Worm (Caenorhabditis elegans): ENCODE results near the gene F14H8.4.

DNA sequence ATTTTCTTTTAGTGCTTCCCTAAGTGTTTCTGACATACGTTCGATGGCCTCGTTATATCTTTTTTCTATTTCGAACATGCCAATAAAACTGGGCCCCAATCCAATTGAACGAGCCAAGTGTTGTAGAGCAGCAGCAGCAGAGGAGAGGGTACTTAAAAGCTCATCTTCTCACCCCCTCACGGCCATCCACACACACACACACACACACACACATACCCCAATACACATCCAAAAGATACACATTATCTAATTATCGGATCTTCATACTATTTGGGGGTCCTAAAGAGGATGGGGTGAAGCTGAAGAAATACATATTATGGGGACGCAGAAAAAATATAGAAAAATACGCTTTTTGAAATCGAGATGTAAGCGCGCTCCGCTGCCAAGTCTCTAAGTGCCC, 49.1 kb downstream of the F14H8.4 start:
- TF ChIP-seq fos-1 (tag; optimal IDR thresholded peaks at IDR 0.05) (no peak), nhr-77 (tag; optimal IDR thresholded peaks at IDR 0.05) (no peak), unc-39 (tag; optimal IDR thresholded peaks at IDR 0.05) (no peak), snpc-4 (tag; optimal IDR thresholded peaks at IDR 0.05) (no peak), nhr-25 (tag; optimal IDR thresholded peaks at IDR 0.05; ENCODE audit: borderline replicate concordance, insufficient read depth) (no peak), arid-1 (GFP tag; conservative IDR thresholded peaks at IDR 0.05) (no peak), F44E2.7 (GFP tag; IDR thresholded peaks at IDR 0.05) (no peak), lin-15B (tag; optimal IDR thresholded peaks at IDR 0.05) (no peak), snpc-1.2 (GFP tag; IDR thresholded peaks at IDR 0.05) (no peak), lin-29 (GFP tag; IDR thresholded peaks at IDR 0.05) (no peak)

Data from whole organism, L4 larva.